Worm (Caenorhabditis elegans) whole organism, mixed stage, embryonic: ENCODE measurements around the gene evl-20.

Experiments used
- blmp-1 ChIP-seq: fragments of 150-350 bp; optimal IDR thresholded peaks from 2 replicates; lab custom pipeline; 2014; ENCODE audit warnings: missing biosample characterization, missing genetic modification characterization
- ces-1 ChIP-seq: fragments of 150-350 bp; optimal IDR thresholded peaks from 2 replicates; lab custom pipeline; 2014; ENCODE audit warnings: missing biosample characterization, missing genetic modification reagents, missing genetic modification characterization
- nhr-237 ChIP-seq: fragments of 150-350 bp; optimal IDR thresholded peaks from 2 replicates; lab custom pipeline; 2014; ENCODE audit warnings: missing biosample characterization, missing genetic modification characterization

ce11 chrII:8396041-8396440 lies 48.1 kb upstream of the evl-20 start, which contains the start of gene F49E12.7:
- no peak for TF ChIP-seq ces-1 (GFP tag; lab: Kevin White, UChicago)
- no peak for TF ChIP-seq blmp-1 (tag; lab: Kevin White, UChicago)
- TF ChIP-seq nhr-237 (tag; lab: Kevin White, UChicago): no peak
